Worm (Caenorhabditis elegans) whole organism, late embryonic: ENCODE results near the gene dmsr-6.

Experiments
- C08G9.2 ChIP-seq: sonication (generic microtip); optimal IDR thresholded peaks from 2 replicates; lab custom pipeline; 2016; ENCODE audit warnings: mild to moderate bottlenecking, missing genetic modification characterization, moderate library complexity, missing compliant biosample characterization
- K09A11.1 ChIP-seq: sonication (generic microtip); optimal IDR thresholded peaks from 2 replicates; lab custom pipeline; 2017; ENCODE audit warnings: antibody characterized with exemption, mild to moderate bottlenecking, missing genetic modification characterization, missing compliant biosample characterization; ENCODE audit not compliant: insufficient read depth
- T23F11.4 ChIP-seq: fragments of 200-800 bp; sonication (Bioruptor generic); optimal IDR thresholded peaks from 2 replicates; lab custom pipeline; 2018; ENCODE audit warnings: mild to moderate bottlenecking, missing genetic modification characterization, missing compliant biosample characterization
- Y22D7AL.16 ChIP-seq: sonication (generic microtip); optimal IDR thresholded peaks from 2 replicates; lab custom pipeline; 2016; ENCODE audit warnings: missing genetic modification characterization, missing compliant biosample characterization
- ama-1 ChIP-seq: fragments of 150-350 bp; optimal IDR thresholded peaks from 2 replicates; lab custom pipeline; 2014
- ceh-14 ChIP-seq: sonication (generic microtip); optimal IDR thresholded peaks from 2 replicates; lab custom pipeline; 2016; ENCODE audit warnings: missing genotype, missing genetic modification characterization, missing compliant biosample characterization
- ceh-18 ChIP-seq: sonication (generic microtip); optimal IDR thresholded peaks from 2 replicates; lab custom pipeline; 2016; ENCODE audit warnings: missing genetic modification characterization, missing compliant biosample characterization
- ceh-19 ChIP-seq: fragments of 200-800 bp; sonication (Bioruptor generic); optimal IDR thresholded peaks from 2 replicates; lab custom pipeline; 2018; ENCODE audit warnings: mild to moderate bottlenecking, missing genetic modification characterization, missing compliant biosample characterization
- ceh-2 ChIP-seq: sonication (generic microtip); optimal IDR thresholded peaks from 2 replicates; lab custom pipeline; 2016; ENCODE audit warnings: missing genotype, missing genetic modification characterization, missing compliant biosample characterization
- ceh-22 ChIP-seq: sonication (generic microtip); optimal IDR thresholded peaks from 2 replicates; lab custom pipeline; 2017; ENCODE audit warnings: missing biosample characterization, missing genetic modification characterization
- ceh-24 ChIP-seq: sonication (generic microtip); optimal IDR thresholded peaks from 2 replicates; lab custom pipeline; 2016; ENCODE audit warnings: mild to moderate bottlenecking, missing genetic modification characterization, missing compliant biosample characterization
- ceh-31 ChIP-seq: sonication (generic microtip); optimal IDR thresholded peaks from 2 replicates; lab custom pipeline; 2016; ENCODE audit warnings: missing genetic modification characterization, missing compliant biosample characterization
- ceh-34 ChIP-seq: sonication (generic microtip); optimal IDR thresholded peaks from 2 replicates; lab custom pipeline; 2016; ENCODE audit warnings: mild to moderate bottlenecking, missing genetic modification characterization, missing compliant biosample characterization
- ceh-45 ChIP-seq: fragments of 200-800 bp; sonication (Bioruptor generic); IDR thresholded peaks from 2 replicates; pipeline ENCODE4 v1.3.6; 2022; ENCODE audit warnings: missing genetic modification reagents, missing genetic modification characterization, missing compliant biosample characterization
- ceh-48 ChIP-seq: sonication (generic microtip); optimal IDR thresholded peaks from 2 replicates; lab custom pipeline; 2016; ENCODE audit warnings: missing genetic modification characterization, inconsistent platforms, missing compliant biosample characterization
- ceh-6 ChIP-seq: fragments of 200-800 bp; sonication (Bioruptor generic); optimal IDR thresholded peaks from 2 replicates; lab custom pipeline; 2018; ENCODE audit warnings: mild to moderate bottlenecking, missing genetic modification characterization, missing compliant biosample characterization
- ceh-9 ChIP-seq: sonication (generic microtip); optimal IDR thresholded peaks from 2 replicates; lab custom pipeline; 2016; ENCODE audit warnings: mild to moderate bottlenecking, missing genetic modification characterization, inconsistent platforms, missing compliant biosample characterization
- che-1 ChIP-seq: sonication (generic microtip); optimal IDR thresholded peaks from 2 replicates; lab custom pipeline; 2016; ENCODE audit warnings: mild to moderate bottlenecking, missing genetic modification characterization, missing compliant biosample characterization
- dve-1 ChIP-seq: sonication (generic microtip); optimal IDR thresholded peaks from 2 replicates; lab custom pipeline; 2017; ENCODE audit warnings: antibody characterized with exemption, mild to moderate bottlenecking, missing genetic modification characterization, missing compliant biosample characterization
- elt-2 ChIP-seq: sonication (generic microtip); optimal IDR thresholded peaks from 2 replicates; lab custom pipeline; 2016; ENCODE audit warnings: missing genetic modification reagents, missing genetic modification characterization, missing compliant biosample characterization
- elt-4 ChIP-seq: sonication (generic microtip); optimal IDR thresholded peaks from 2 replicates; lab custom pipeline; 2016; ENCODE audit warnings: missing genetic modification characterization, missing compliant biosample characterization
- ets-4 ChIP-seq: sonication (generic microtip); optimal IDR thresholded peaks from 2 replicates; lab custom pipeline; 2016; ENCODE audit warnings: missing genetic modification characterization, missing compliant biosample characterization
- eyg-1 ChIP-seq: sonication (generic microtip); optimal IDR thresholded peaks from 2 replicates; lab custom pipeline; 2016; ENCODE audit warnings: missing genotype, missing genetic modification characterization, missing compliant biosample characterization
- fax-1 ChIP-seq: sonication (generic microtip); optimal IDR thresholded peaks from 2 replicates; lab custom pipeline; 2016; ENCODE audit warnings: missing genotype, missing genetic modification characterization, missing compliant biosample characterization
- fkh-10 ChIP-seq: fragments of 150-350 bp; optimal IDR thresholded peaks from 2 replicates; lab custom pipeline; 2014; ENCODE audit warnings: missing biosample characterization, missing genetic modification reagents, missing genetic modification characterization
- gmeb-2 ChIP-seq: sonication (generic microtip); optimal IDR thresholded peaks from 2 replicates; lab custom pipeline; 2016; ENCODE audit warnings: missing genetic modification characterization, inconsistent platforms, missing compliant biosample characterization
- hlh-15 ChIP-seq: sonication (generic microtip); optimal IDR thresholded peaks from 2 replicates; lab custom pipeline; 2016; ENCODE audit warnings: missing genetic modification characterization, missing compliant biosample characterization
- hlh-30 ChIP-seq: sonication (generic microtip); optimal IDR thresholded peaks from 2 replicates; lab custom pipeline; 2017; ENCODE audit warnings: antibody characterized with exemption, missing genetic modification characterization, missing compliant biosample characterization; ENCODE audit not compliant: insufficient read depth
- lin-11 ChIP-seq: fragments of 200-800 bp; sonication (Bioruptor generic); optimal IDR thresholded peaks from 2 replicates; lab custom pipeline; 2018; ENCODE audit warnings: mild to moderate bottlenecking, missing genetic modification characterization, missing compliant biosample characterization
- madf-2 ChIP-seq: sonication (generic microtip); optimal IDR thresholded peaks from 2 replicates; lab custom pipeline; 2017; ENCODE audit warnings: missing genetic modification characterization, missing compliant biosample characterization
- mec-3 ChIP-seq: sonication (generic microtip); optimal IDR thresholded peaks from 2 replicates; lab custom pipeline; 2016; ENCODE audit warnings: borderline replicate concordance, missing genetic modification characterization, missing compliant biosample characterization
- nhr-11 ChIP-seq: fragments of 150-350 bp; optimal IDR thresholded peaks from 2 replicates; lab custom pipeline; 2014; ENCODE audit warnings: missing biosample characterization, missing genetic modification characterization
- nhr-232 ChIP-seq: sonication (generic microtip); optimal IDR thresholded peaks from 2 replicates; lab custom pipeline; 2016; ENCODE audit warnings: missing genetic modification characterization, missing compliant biosample characterization
- npax-4 ChIP-seq: sonication (generic microtip); optimal IDR thresholded peaks from 2 replicates; lab custom pipeline; 2016; ENCODE audit warnings: missing genetic modification characterization, missing compliant biosample characterization
- odd-2 ChIP-seq: sonication (generic microtip); optimal IDR thresholded peaks from 2 replicates; lab custom pipeline; 2017; ENCODE audit warnings: antibody characterized with exemption, mild to moderate bottlenecking, missing genetic modification characterization, missing compliant biosample characterization
- pax-1 ChIP-seq: fragments of 150-350 bp; optimal IDR thresholded peaks from 2 replicates; lab custom pipeline; 2014; ENCODE audit warnings: missing biosample characterization, missing genetic modification characterization
- pqm-1 ChIP-seq: sonication (generic microtip); optimal IDR thresholded peaks from 2 replicates; lab custom pipeline; 2016; ENCODE audit warnings: missing genetic modification characterization, missing compliant biosample characterization
- rnt-1 ChIP-seq: sonication (generic microtip); optimal IDR thresholded peaks from 2 replicates; lab custom pipeline; 2016; ENCODE audit warnings: missing genetic modification characterization, missing compliant biosample characterization
- sdc-2 ChIP-seq: sonication (generic microtip); optimal IDR thresholded peaks from 2 replicates; lab custom pipeline; 2016; ENCODE audit warnings: missing genotype, missing genetic modification characterization, missing compliant biosample characterization
- sox-2 ChIP-seq: fragments of 200-800 bp; sonication (Bioruptor generic); IDR thresholded peaks from 2 replicates; pipeline ENCODE4 v1.3.6; 2022; ENCODE audit warnings: missing genetic modification reagents, missing genetic modification characterization, missing compliant biosample characterization
- sox-4 ChIP-seq: sonication (generic microtip); optimal IDR thresholded peaks from 2 replicates; lab custom pipeline; 2017; ENCODE audit warnings: mild to moderate bottlenecking, missing genetic modification characterization, inconsistent platforms, missing compliant biosample characterization
- tbx-2 ChIP-seq: sonication (generic microtip); optimal IDR thresholded peaks from 2 replicates; lab custom pipeline; 2016; ENCODE audit warnings: missing genetic modification characterization, missing compliant biosample characterization
- unc-42 ChIP-seq: sonication (generic microtip); optimal IDR thresholded peaks from 2 replicates; lab custom pipeline; 2016; ENCODE audit warnings: missing genotype, missing genetic modification characterization, missing compliant biosample characterization
- zip-5 ChIP-seq: sonication (generic microtip); optimal IDR thresholded peaks from 2 replicates; lab custom pipeline; 2016; ENCODE audit warnings: missing genetic modification characterization, missing compliant biosample characterization
- ztf-16 ChIP-seq: sonication (generic microtip); optimal IDR thresholded peaks from 2 replicates; lab custom pipeline; 2017; ENCODE audit warnings: missing genetic modification characterization, missing compliant biosample characterization

dmsr-6 gene

ce11 chrII:14494014-14494413, 38.6 kb downstream of the dmsr-6 start:
- TF ChIP-seq hlh-30 (tag; lab: Kevin White, UChicago) (no peak), lin-11 (no peak), odd-2 (tag; lab: Kevin White, UChicago) (no peak), ceh-6 (GFP tag; lab: Kevin White, UChicago) (no peak), ceh-9 (tag; lab: Kevin White, UChicago) (no peak), ets-4 (tag; lab: Kevin White, UChicago) (no peak), ceh-22 (tag; lab: Kevin White, UChicago) (no peak), zip-5 (tag; lab: Kevin White, UChicago) (no peak), ceh-19 (GFP tag; lab: Kevin White, UChicago) (no peak), ceh-48 (tag; lab: Kevin White, UChicago) (no peak), C08G9.2 (tag; lab: Kevin White, UChicago) (no peak)
- TF ChIP-seq, all 69 proteins: peak for 0

- TF ChIP-seq Y22D7AL.16 (tag; lab: Kevin White, UChicago) (no peak), K09A11.1 (tag; lab: Kevin White, UChicago) (no peak), unc-42 (tag; lab: Kevin White, UChicago) (no peak), ama-1 (lab: Kevin White, UChicago) (no peak), T23F11.4 (GFP tag; lab: Kevin White, UChicago) (no peak), pqm-1 (no peak), fkh-10 (GFP tag; lab: Kevin White, UChicago) (no peak), ceh-9 (tag; lab: Kevin White, UChicago) (no peak), che-1 (tag; lab: Kevin White, UChicago) (no peak), sox-4 (tag; lab: Kevin White, UChicago) (no peak)
These were observed 38.8 kb downstream of the dmsr-6 start, which contains the start of gene cysl-2 for ce11 chrII:14494414-14494463. cysl-2 (minus strand) TSS chrII:14494451.

DNA sequence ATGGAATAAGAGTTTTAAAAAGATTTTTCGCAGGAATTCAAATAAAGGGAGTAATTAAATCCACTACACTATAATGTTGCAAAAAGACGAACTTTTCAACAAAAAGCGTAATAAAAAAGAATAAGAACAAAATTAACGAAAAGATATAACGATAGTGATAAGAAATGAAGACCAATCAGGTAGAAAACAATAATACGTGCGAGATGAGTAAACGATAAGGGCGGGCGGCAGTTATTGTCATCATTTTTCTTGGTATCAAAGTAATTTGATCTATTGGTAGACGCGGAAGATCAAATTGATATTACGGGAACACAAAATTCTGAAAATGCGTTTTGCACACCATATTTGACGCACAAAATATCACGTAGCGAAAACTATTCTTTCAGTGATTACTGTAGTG, 39.0 kb downstream of the dmsr-6 start:
- TF ChIP-seq elt-2 (tag; lab: Kevin White, UChicago) (peak; percentile 85), unc-42 (tag; lab: Kevin White, UChicago) (no peak)

ce11 chrII:14495341-14495740, 39.9 kb downstream of the dmsr-6 start:
- TF ChIP-seq ceh-45 (GFP tag; lab: Robert Waterston, UW) (no peak), K09A11.1 (tag; lab: Kevin White, UChicago) (no peak)

- TF ChIP-seq nhr-232 (tag; lab: Kevin White, UChicago) (peak; percentile 85), ztf-16 (tag; lab: Kevin White, UChicago) (peak; percentile 94), ceh-18 (tag; lab: Kevin White, UChicago) (peak; percentile 83), elt-4 (tag; lab: Kevin White, UChicago) (no peak), madf-2 (peak; percentile 86), ceh-48 (tag; lab: Kevin White, UChicago) (peak; percentile 77), eyg-1 (tag; lab: Kevin White, UChicago) (peak; percentile 83), unc-42 (tag; lab: Kevin White, UChicago) (peak; percentile 10), zip-5 (tag; lab: Kevin White, UChicago) (peak; percentile 68), hlh-15 (tag; lab: Kevin White, UChicago) (peak; percentile 71), sox-2 (GFP tag; lab: Robert Waterston, UW) (peak; percentile 79), C08G9.2 (tag; lab: Kevin White, UChicago) (peak; percentile 83), pax-1 (no peak), tbx-2 (peak; percentile 91), pqm-1 (peak; percentile 90), fax-1 (tag; lab: Kevin White, UChicago) (peak; percentile 68), ceh-2 (tag; lab: Kevin White, UChicago) (peak; percentile 66), sdc-2 (tag; lab: Kevin White, UChicago) (peak; percentile 81), ceh-14 (tag; lab: Kevin White, UChicago) (peak; percentile 70), ceh-24 (tag; lab: Kevin White, UChicago) (peak; percentile 34), ceh-6 (GFP tag; lab: Kevin White, UChicago) (peak; percentile 92), nhr-11 (tag; lab: Kevin White, UChicago) (no peak), hlh-30 (tag; lab: Kevin White, UChicago) (peak; percentile 24), gmeb-2 (tag; lab: Kevin White, UChicago) (peak; percentile 86), npax-4 (tag; lab: Kevin White, UChicago) (peak; percentile 69), mec-3 (tag; lab: Kevin White, UChicago) (peak; percentile 5), fkh-10 (GFP tag; lab: Kevin White, UChicago) (no peak), dve-1 (tag; lab: Kevin White, UChicago) (peak; percentile 88), ceh-31 (tag; lab: Kevin White, UChicago) (peak; percentile 68), ceh-34 (peak; percentile 86), rnt-1 (peak; percentile 96)
These were observed 41.4 kb downstream of the dmsr-6 start for ce11 chrII:14496809-14497208.
